Worm (Caenorhabditis elegans) whole organism, L1 larva: Measurements from ENCODE around the gene C33D3.4.

Experiments used
- F16B12.6 ChIP-seq: fragments of 150-350 bp; optimal IDR thresholded peaks from 2 replicates; lab custom pipeline; 2014; ENCODE audit warnings: missing biosample characterization, missing genetic modification characterization
- aly-2 ChIP-seq: fragments of 150-350 bp; optimal IDR thresholded peaks from 2 replicates; lab custom pipeline; 2014; ENCODE audit warnings: missing biosample characterization, missing genetic modification characterization
- blmp-1 ChIP-seq: fragments of 150-350 bp; optimal IDR thresholded peaks from 2 replicates; lab custom pipeline; 2014; ENCODE audit warnings: missing biosample characterization, missing genetic modification characterization
- elt-3 ChIP-seq, 6 experiments: fragments of 150-350 bp in 1 of 6; sonication (generic microtip); optimal IDR thresholded peaks; 2 replicates each; lab custom pipeline; 2017 to 2018; ENCODE audit warnings: missing biosample characterization in 6 of 6, missing genetic modification characterization in 6 of 6, inconsistent platforms in 1 of 6
- fkh-10 ChIP-seq: sonication (generic microtip); optimal IDR thresholded peaks from 2 replicates; lab custom pipeline; 2017; ENCODE audit warnings: missing biosample characterization, missing genetic modification reagents, missing genetic modification characterization
- hlh-4 ChIP-seq: sonication (generic microtip); optimal IDR thresholded peaks from 2 replicates; lab custom pipeline; 2016; ENCODE audit warnings: mild to moderate bottlenecking, missing genetic modification characterization, missing compliant biosample characterization
- lsy-2 ChIP-seq, 2 experiments: fragments of 150-350 bp; optimal IDR thresholded peaks; 2 replicates each; lab custom pipeline; 2014; ENCODE audit warnings: missing biosample characterization in 2 of 2, missing genetic modification characterization in 2 of 2
- mep-1 ChIP-seq: fragments of 150-350 bp; optimal IDR thresholded peaks from 2 replicates; lab custom pipeline; 2014; ENCODE audit warnings: missing biosample characterization, missing genetic modification characterization
- nhr-12 ChIP-seq: sonication (generic microtip); optimal IDR thresholded peaks from 2 replicates; lab custom pipeline; 2017; ENCODE audit warnings: missing biosample characterization, missing genetic modification characterization
- nhr-237 ChIP-seq: fragments of 150-350 bp; optimal IDR thresholded peaks from 2 replicates; lab custom pipeline; 2014; ENCODE audit warnings: missing biosample characterization, missing genetic modification characterization
- snpc-4 ChIP-seq: fragments of 150-350 bp; optimal IDR thresholded peaks from 2 replicates; lab custom pipeline; 2014; ENCODE audit warnings: missing biosample characterization, missing genetic modification characterization
- unc-62 ChIP-seq: fragments of 150-350 bp; optimal IDR thresholded peaks from 2 replicates; lab custom pipeline; 2014; ENCODE audit warnings: missing biosample characterization, missing genetic modification reagents, missing genetic modification characterization
- unc-98 ChIP-seq: fragments of 200-800 bp; sonication (Bioruptor generic); IDR thresholded peaks from 2 replicates; pipeline ENCODE4 v1.3.6; 2022; ENCODE audit warnings: missing genetic modification characterization, missing compliant biosample characterization

- TF ChIP-seq aly-2 (tag; lab: Kevin White, UChicago) = no peak
- no peak for TF ChIP-seq hlh-4 (tag; lab: Kevin White, UChicago)
- no peak for TF ChIP-seq blmp-1 (tag; lab: Kevin White, UChicago)
- TF ChIP-seq F16B12.6 (tag; lab: Kevin White, UChicago) = no peak
- no peak for TF ChIP-seq elt-3 (tag; optimal IDR thresholded peaks at IDR 0.05; lab: Kevin White, UChicago)
- no peak for TF ChIP-seq mep-1 (tag; lab: Kevin White, UChicago)
- no peak for TF ChIP-seq fkh-10 (GFP tag; lab: Kevin White, UChicago)
- no peak for TF ChIP-seq snpc-4 (tag; lab: Kevin White, UChicago)
- TF ChIP-seq unc-62 (GFP tag; lab: Kevin White, UChicago) = no peak
- no peak for TF ChIP-seq nhr-12 (tag; lab: Kevin White, UChicago)
- TF ChIP-seq lsy-2 (tag; optimal IDR thresholded peaks at IDR 0.05; lab: Kevin White, UChicago) = no peak
- no peak for TF ChIP-seq unc-98 (GFP tag; lab: Robert Waterston, UW)
- TF ChIP-seq nhr-237 (tag; lab: Kevin White, UChicago) = no peak
Measured at ce11 chrX:10520185-10520584, 31.3 kb downstream of the C33D3.4 start.
